Fruit fly (Drosophila melanogaster) Kc167 (cell line): ENCODE results near the gene Dph2.

Experiments used
- Myc ChIP-seq: fragments of >200 bp; optimal IDR thresholded peaks from 2 replicates; lab custom pipeline; 2017; ENCODE audit warnings: missing external identifiers
- Sin3A ChIP-seq: fragments of >200 bp; optimal IDR thresholded peaks from 2 replicates; lab custom pipeline; 2018; ENCODE audit warnings: missing external identifiers
- h ChIP-seq: fragments of >200 bp; optimal IDR thresholded peaks from 3 replicates; lab custom pipeline; 2018; ENCODE audit warnings: missing external identifiers
- insv ChIP-seq: fragments of >200 bp; optimal IDR thresholded peaks from 3 replicates; lab custom pipeline; 2018; ENCODE audit warnings: missing external identifiers
- psq ChIP-seq: fragments of >200 bp; optimal IDR thresholded peaks from 2 replicates; lab custom pipeline; 2017; ENCODE audit warnings: missing external identifiers
- ttk ChIP-seq: sonication (Bioruptor generic); optimal IDR thresholded peaks from 2 replicates; lab custom pipeline; 2017; ENCODE audit warnings: missing external identifiers

- TF ChIP-seq psq (no peak), insv (no peak), ttk (no peak), Sin3A (no peak), h (lab: Kevin White, UChicago) (no peak), Myc (no peak)
Measured at dm6 chr3R:14901408-14902352, 7.9 kb upstream of the Dph2 start, which contains the start of gene RpS5b.
